Worm (Caenorhabditis elegans) whole organism, young adult: Measurements from ENCODE around the gene Y65A5A.2.
A peak's percentile ranks its signal among the peaks of the same experiment; 100 is the strongest.

Experiments
- B0261.1 ChIP-seq: sonication (generic microtip); optimal IDR thresholded peaks from 2 replicates; lab custom pipeline; 2016; ENCODE audit warnings: mild to moderate bottlenecking, missing genetic modification characterization, moderate library complexity, missing compliant biosample characterization
- D2030.7 ChIP-seq: fragments of 200-800 bp; sonication (Bioruptor generic); IDR thresholded peaks from 2 replicates; pipeline ENCODE4 v1.3.6; 2022; ENCODE audit warnings: missing genetic modification reagents, missing genetic modification characterization, missing compliant biosample characterization
- F10E7.11 ChIP-seq: sonication (generic microtip); optimal IDR thresholded peaks from 2 replicates; lab custom pipeline; 2017; ENCODE audit warnings: mild to moderate bottlenecking, missing genetic modification characterization, moderate library complexity, missing compliant biosample characterization
- F33H1.4 ChIP-seq: fragments of 200-800 bp; sonication (Bioruptor generic); IDR thresholded peaks from 2 replicates; pipeline ENCODE4 v1.3.6; 2022; ENCODE audit warnings: missing genetic modification reagents, missing genetic modification characterization, missing compliant biosample characterization
- F52B5.7 ChIP-seq: sonication (generic microtip); optimal IDR thresholded peaks from 2 replicates; lab custom pipeline; 2016; ENCODE audit warnings: mild to moderate bottlenecking, missing genetic modification characterization, missing compliant biosample characterization
- F55B11.4 ChIP-seq: sonication (generic microtip); optimal IDR thresholded peaks from 2 replicates; lab custom pipeline; 2016; ENCODE audit warnings: missing compliant biosample characterization, missing genetic modification characterization, borderline replicate concordance; ENCODE audit not compliant: insufficient read depth
- K12H6.12 ChIP-seq: fragments of 200-800 bp; sonication (Bioruptor generic); optimal IDR thresholded peaks from 2 replicates; lab custom pipeline; 2018; ENCODE audit warnings: mild to moderate bottlenecking, missing genetic modification characterization, missing compliant biosample characterization
- Y53F4B.3 ChIP-seq: fragments of 200-800 bp; sonication (Bioruptor generic); IDR thresholded peaks from 2 replicates; pipeline ENCODE4 v1.3.6; 2022; ENCODE audit warnings: missing genetic modification reagents, missing genetic modification characterization, missing compliant biosample characterization
- Y67H2A.10 ChIP-seq: fragments of 200-800 bp; sonication (Bioruptor generic); conservative IDR thresholded peaks from 2 replicates; pipeline ENCODE4 v1.3.6; 2022; ENCODE audit warnings: missing genetic modification reagents, missing genetic modification characterization, missing compliant biosample characterization
- ama-1 ChIP-seq, 3 experiments: fragments of 150-350 bp in 1 of 3; sonication (generic microtip) in 2 of 3; optimal IDR thresholded peaks; 2 replicates each; lab custom pipeline; 2014 to 2018; ENCODE audit warnings: missing biosample characterization in 2 of 3, missing genetic modification characterization in 2 of 3, missing genetic modification reagents in 2 of 3
- aptf-3 ChIP-seq: fragments of 200-800 bp; sonication (Bioruptor generic); IDR thresholded peaks from 2 replicates; pipeline ENCODE4 v1.3.6; 2022; ENCODE audit warnings: missing genetic modification characterization, missing compliant biosample characterization
- bed-2 ChIP-seq: fragments of 200-800 bp; sonication (Bioruptor generic); IDR thresholded peaks from 2 replicates; pipeline ENCODE4 v1.3.6; 2022; ENCODE audit warnings: missing genetic modification reagents, missing genetic modification characterization, missing compliant biosample characterization
- ccch-3 ChIP-seq: fragments of 200-800 bp; sonication (Bioruptor generic); optimal IDR thresholded peaks from 2 replicates; lab custom pipeline; 2018; ENCODE audit warnings: mild to moderate bottlenecking, missing genetic modification characterization, missing compliant biosample characterization
- cebp-1 ChIP-seq, 2 experiments: fragments of 200-800 bp in 1 of 2; sonication (Bioruptor generic) in 1 of 2; sonication (generic microtip) in 1 of 2; IDR thresholded peaks in 1 of 2; optimal IDR thresholded peaks in 1 of 2; 2 replicates each; pipeline versions ENCODE4 v1.3.6 to Lab custom; 2017 to 2022; ENCODE audit warnings: missing compliant biosample characterization in 2 of 2, missing genetic modification characterization in 2 of 2, mild to moderate bottlenecking in 1 of 2, missing genetic modification reagents in 1 of 2, moderate library complexity in 1 of 2
- cebp-2 ChIP-seq: fragments of 200-800 bp; sonication (Bioruptor generic); IDR thresholded peaks from 2 replicates; pipeline ENCODE4 v1.3.6; 2022; ENCODE audit warnings: missing genetic modification characterization, missing compliant biosample characterization
- ceh-100 ChIP-seq: fragments of 200-800 bp; sonication (Bioruptor generic); IDR thresholded peaks from 2 replicates; pipeline ENCODE4 v1.3.6; 2022; ENCODE audit warnings: missing genetic modification reagents, missing genetic modification characterization, missing compliant biosample characterization
- ceh-27 ChIP-seq: fragments of 200-800 bp; sonication (Bioruptor generic); optimal IDR thresholded peaks from 2 replicates; lab custom pipeline; 2018; ENCODE audit warnings: mild to moderate bottlenecking, missing genetic modification characterization, moderate library complexity, missing compliant biosample characterization
- ceh-40 ChIP-seq: fragments of 200-800 bp; sonication (Bioruptor generic); IDR thresholded peaks from 2 replicates; pipeline ENCODE4 v1.3.6; 2022; ENCODE audit warnings: missing genetic modification characterization, missing compliant biosample characterization
- ceh-58 ChIP-seq: fragments of 200-800 bp; sonication (Bioruptor generic); IDR thresholded peaks from 2 replicates; pipeline ENCODE4 v1.3.6; 2022; ENCODE audit warnings: missing genetic modification characterization, missing compliant biosample characterization
- ceh-79 ChIP-seq: sonication (generic microtip); optimal IDR thresholded peaks from 2 replicates; lab custom pipeline; 2017; ENCODE audit warnings: mild to moderate bottlenecking, missing genetic modification characterization, missing compliant biosample characterization
- die-1 ChIP-seq: sonication (generic microtip); optimal IDR thresholded peaks from 2 replicates; lab custom pipeline; 2016; ENCODE audit warnings: missing genotype, mild to moderate bottlenecking, missing genetic modification characterization, missing compliant biosample characterization
- egrh-3 ChIP-seq: fragments of 200-800 bp; sonication (Bioruptor generic); IDR thresholded peaks from 2 replicates; pipeline ENCODE4 v1.3.6; 2022; ENCODE audit warnings: missing genetic modification reagents, missing genetic modification characterization, missing compliant biosample characterization
- hlh-26 ChIP-seq: fragments of 200-800 bp; sonication (Bioruptor generic); conservative IDR thresholded peaks from 2 replicates; pipeline ENCODE4 v1.3.6; 2022; ENCODE audit warnings: missing genetic modification reagents, missing genetic modification characterization, missing compliant biosample characterization
- hmg-1.2 ChIP-seq: fragments of 200-800 bp; sonication (Bioruptor generic); IDR thresholded peaks from 2 replicates; pipeline ENCODE4 v1.3.6; 2022; ENCODE audit warnings: missing genetic modification reagents, missing genetic modification characterization, missing compliant biosample characterization
- hmg-20 ChIP-seq: fragments of 200-800 bp; sonication (Bioruptor generic); IDR thresholded peaks from 2 replicates; pipeline ENCODE4 v1.3.6; 2022; ENCODE audit warnings: missing genetic modification reagents, missing genetic modification characterization, missing compliant biosample characterization
- hrde-1 ChIP-seq: sonication (generic microtip); optimal IDR thresholded peaks from 2 replicates; lab custom pipeline; 2016; ENCODE audit warnings: missing genetic modification characterization, mild to moderate bottlenecking, missing compliant biosample characterization, moderate library complexity, missing genotype, missing genetic modification reagents, borderline replicate concordance
- lag-1 ChIP-seq: fragments of 200-800 bp; sonication (Bioruptor generic); IDR thresholded peaks from 2 replicates; pipeline ENCODE4 v1.3.6; 2022; ENCODE audit warnings: missing genetic modification reagents, missing genetic modification characterization, missing compliant biosample characterization
- let-526 ChIP-seq: fragments of 200-800 bp; sonication (Bioruptor generic); IDR thresholded peaks from 2 replicates; pipeline ENCODE4 v1.3.6; 2022; ENCODE audit warnings: missing genetic modification reagents, missing genetic modification characterization, missing compliant biosample characterization
- let-607 ChIP-seq, 2 experiments: fragments of 200-800 bp in 1 of 2; sonication (Bioruptor generic) in 1 of 2; sonication (generic microtip) in 1 of 2; optimal IDR thresholded peaks; 2 replicates each; lab custom pipeline; 2016 to 2018; ENCODE audit warnings: mild to moderate bottlenecking in 2 of 2, missing compliant biosample characterization in 2 of 2, missing genetic modification characterization in 2 of 2, moderate library complexity in 2 of 2, missing genotype in 1 of 2
- lin-26 ChIP-seq: fragments of 200-800 bp; sonication (Bioruptor generic); IDR thresholded peaks from 2 replicates; pipeline ENCODE4 v1.3.6; 2022; ENCODE audit warnings: missing genetic modification reagents, missing genetic modification characterization, missing compliant biosample characterization
- lin-40 ChIP-seq: sonication (generic microtip); optimal IDR thresholded peaks from 2 replicates; lab custom pipeline; 2016; ENCODE audit warnings: missing genetic modification characterization, mild to moderate bottlenecking, missing compliant biosample characterization, missing genotype, missing genetic modification reagents
- lin-54 ChIP-seq: fragments of 200-800 bp; sonication (Bioruptor generic); optimal IDR thresholded peaks from 2 replicates; lab custom pipeline; 2018; ENCODE audit warnings: mild to moderate bottlenecking, missing genetic modification characterization, missing compliant biosample characterization
- lir-1 ChIP-seq: fragments of 200-800 bp; sonication (Bioruptor generic); conservative IDR thresholded peaks from 2 replicates; pipeline ENCODE4 v1.3.6; 2022; ENCODE audit warnings: missing genetic modification reagents, missing genetic modification characterization, missing compliant biosample characterization
- lsy-27 ChIP-seq: sonication (generic microtip); optimal IDR thresholded peaks from 2 replicates; lab custom pipeline; 2017; ENCODE audit warnings: missing genetic modification characterization, mild to moderate bottlenecking, missing compliant biosample characterization, antibody characterized with exemption, missing genotype, borderline replicate concordance; ENCODE audit not compliant: insufficient read depth
- madf-6 ChIP-seq: fragments of 200-800 bp; sonication (Bioruptor generic); IDR thresholded peaks from 2 replicates; pipeline ENCODE4 v1.3.6; 2022; ENCODE audit warnings: missing genetic modification reagents, missing genetic modification characterization, missing compliant biosample characterization
- mes-4 ChIP-seq: sonication (generic microtip); optimal IDR thresholded peaks from 2 replicates; lab custom pipeline; 2016; ENCODE audit warnings: missing genotype, missing genetic modification characterization, missing compliant biosample characterization
- nfyb-1 ChIP-seq: fragments of 200-800 bp; sonication (Bioruptor generic); IDR thresholded peaks from 2 replicates; pipeline ENCODE4 v1.3.6; 2022; ENCODE audit warnings: missing genetic modification reagents, missing genetic modification characterization, missing compliant biosample characterization
- nhr-80 ChIP-seq: sonication (generic microtip); optimal IDR thresholded peaks from 2 replicates; lab custom pipeline; 2016; ENCODE audit warnings: missing genetic modification characterization, missing compliant biosample characterization
- rcor-1 ChIP-seq: fragments of 200-800 bp; sonication (Bioruptor generic); IDR thresholded peaks from 2 replicates; pipeline ENCODE4 v1.3.6; 2022; ENCODE audit warnings: missing genetic modification reagents, missing genetic modification characterization, missing compliant biosample characterization
- rec-8 ChIP-seq, 2 experiments: sonication (generic microtip); optimal IDR thresholded peaks; 2 replicates each; lab custom pipeline; 2016; ENCODE audit warnings: mild to moderate bottlenecking in 2 of 2, missing genetic modification characterization in 2 of 2, missing genetic modification reagents in 2 of 2, missing genotype in 2 of 2, missing biosample characterization in 1 of 2, missing compliant biosample characterization in 1 of 2, moderate library complexity in 1 of 2
- repo-1 ChIP-seq: sonication (generic microtip); optimal IDR thresholded peaks from 2 replicates; lab custom pipeline; 2017; ENCODE audit warnings: mild to moderate bottlenecking, missing genetic modification characterization, missing compliant biosample characterization
- sdz-38 ChIP-seq: sonication (generic microtip); optimal IDR thresholded peaks from 2 replicates; lab custom pipeline; 2016; ENCODE audit warnings: missing genotype, missing genetic modification characterization, missing compliant biosample characterization
- unc-62 ChIP-seq: fragments of 150-350 bp; optimal IDR thresholded peaks from 2 replicates; lab custom pipeline; 2014; ENCODE audit warnings: missing biosample characterization, missing genetic modification reagents, missing genetic modification characterization
- zim-3 ChIP-seq: sonication (generic microtip); optimal IDR thresholded peaks from 2 replicates; lab custom pipeline; 2017; ENCODE audit warnings: mild to moderate bottlenecking, missing genetic modification characterization, moderate library complexity, missing compliant biosample characterization

The Y65A5A.2 gene

DNA sequence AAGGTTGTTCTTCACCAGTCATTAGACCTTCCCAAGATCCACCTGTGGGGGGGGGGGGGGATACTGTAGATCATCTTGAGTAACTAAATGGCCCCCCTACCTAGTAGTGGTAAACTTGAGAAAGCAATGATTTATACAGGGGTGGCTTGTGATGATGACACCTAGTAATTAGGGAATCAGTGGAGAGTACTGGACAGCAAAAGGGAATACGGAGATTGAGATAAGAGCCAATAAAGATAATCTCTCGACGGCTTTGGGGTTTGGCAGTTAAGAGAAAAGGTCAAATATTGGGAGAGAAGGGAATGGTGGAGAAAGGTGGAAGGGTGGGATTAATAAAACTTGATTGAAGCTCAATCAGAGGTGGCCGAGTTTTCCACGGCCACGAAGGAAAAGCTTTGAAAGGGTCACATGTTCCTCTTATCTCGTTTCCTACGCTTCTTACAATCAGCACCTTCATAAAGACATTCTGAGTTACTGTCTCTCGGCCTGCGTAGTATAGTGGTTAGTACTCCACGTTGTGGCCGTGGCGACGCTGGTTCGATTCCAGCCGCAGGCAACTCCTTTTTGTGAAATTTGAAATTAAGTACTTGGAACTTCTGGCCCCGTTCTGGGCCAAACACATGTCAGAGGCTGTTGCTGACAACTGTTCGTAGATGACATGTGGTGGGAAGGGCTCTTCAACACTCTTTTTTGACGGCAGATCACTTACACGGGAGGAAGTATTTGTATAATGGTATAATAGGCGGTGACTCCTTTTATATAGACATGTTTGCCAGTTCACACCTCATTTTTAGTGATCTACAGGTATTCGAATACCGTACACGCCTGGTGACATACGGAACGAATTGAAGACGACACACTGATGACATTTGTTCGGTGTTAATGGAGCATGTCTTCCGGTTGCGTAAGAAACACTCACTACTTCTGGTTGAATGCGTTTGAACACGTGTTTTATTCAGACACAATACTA, 11.1 kb upstream of the Y65A5A.2 start (continued):
- peak; percentile 48 for TF ChIP-seq F52B5.7 (tag; lab: Kevin White, UChicago)
- no peak for TF ChIP-seq ceh-100 (GFP tag; lab: Robert Waterston, UW)
- TF ChIP-seq hmg-1.2 (GFP tag; lab: Robert Waterston, UW) = peak; percentile 75
- TF ChIP-seq B0261.1 (tag; lab: Kevin White, UChicago) = peak; percentile 94
- no peak for TF ChIP-seq ama-1 (optimal IDR thresholded peaks at IDR 0.05; lab: Kevin White, UChicago)
- peak; percentile 72 to 83 for TF ChIP-seq ama-1 (GFP tag; optimal IDR thresholded peaks at IDR 0.05; lab: Kevin White, UChicago)
- TF ChIP-seq ccch-3 = no peak
- TF ChIP-seq K12H6.12 (tag; lab: Kevin White, UChicago) = no peak
- no peak for TF ChIP-seq lsy-27 (tag; lab: Kevin White, UChicago)
- no peak for TF ChIP-seq lir-1 (GFP tag; lab: Robert Waterston, UW)
- 0 out of 2 replicates have a peak, but pooled peaks have one; percentile 54 for TF ChIP-seq Y53F4B.3
- TF ChIP-seq F10E7.11 (tag; lab: Kevin White, UChicago) = no peak
- no peak for TF ChIP-seq unc-62 (GFP tag; lab: Kevin White, UChicago)
- 0 out of 2 replicates have a peak, but pooled peaks have one; percentile 40 for TF ChIP-seq let-526 (GFP tag; lab: Robert Waterston, UW)
- TF ChIP-seq aptf-3 (GFP tag; lab: Robert Waterston, UW) = 0 out of 2 replicates have a peak, but pooled peaks have one; percentile 54
- TF ChIP-seq nhr-80 = peak; percentile 15
- TF ChIP-seq lin-40 (tag; lab: Kevin White, UChicago) = no peak
- TF ChIP-seq ceh-27 (GFP tag; lab: Kevin White, UChicago) = peak; percentile 28
- TF ChIP-seq bed-2 (GFP tag; lab: Robert Waterston, UW) = no peak
- TF ChIP-seq rcor-1 (GFP tag; lab: Robert Waterston, UW) = peak; percentile 50
- no peak for TF ChIP-seq repo-1
- TF ChIP-seq sdz-38 (tag; lab: Kevin White, UChicago) = no peak
- TF ChIP-seq rec-8 (tag; optimal IDR thresholded peaks at IDR 0.05; lab: Kevin White, UChicago) = peak; percentile 75 to 84
- TF ChIP-seq cebp-2 (GFP tag; lab: Robert Waterston, UW) = no peak
- TF ChIP-seq let-607 (tag; optimal IDR thresholded peaks at IDR 0.05; lab: Kevin White, UChicago) = no peak
- TF ChIP-seq ceh-79 (tag; lab: Kevin White, UChicago) = peak; percentile 43
- TF ChIP-seq mes-4 (tag; lab: Kevin White, UChicago) = peak; percentile 46
- TF ChIP-seq zim-3 (tag; lab: Kevin White, UChicago) = peak; percentile 67
- no peak for TF ChIP-seq cebp-1 (GFP tag; IDR thresholded peaks at IDR 0.05; lab: Robert Waterston, UW)
- peak; percentile 47 for TF ChIP-seq cebp-1 (tag; optimal IDR thresholded peaks at IDR 0.05; lab: Kevin White, UChicago)
- no peak for TF ChIP-seq hmg-20 (GFP tag; lab: Robert Waterston, UW)
- TF ChIP-seq madf-6 (GFP tag; lab: Robert Waterston, UW) = peak; percentile 48; the same call in 1 of the 2 replicates
- peak; percentile 72 for TF ChIP-seq lin-54
- TF ChIP-seq lag-1 (GFP tag; lab: Robert Waterston, UW) = no peak
- peak; percentile 39; the same call in 1 of the 2 replicates for TF ChIP-seq egrh-3 (GFP tag; lab: Robert Waterston, UW)
- TF ChIP-seq die-1 (tag; lab: Kevin White, UChicago) = peak; percentile 92
- TF ChIP-seq hrde-1 = peak; percentile 39
- peak; percentile 95 for TF ChIP-seq lin-26 (GFP tag; lab: Robert Waterston, UW)
- peak; percentile 86 for TF ChIP-seq D2030.7 (GFP tag; lab: Robert Waterston, UW)
- no peak for TF ChIP-seq F55B11.4
- TF ChIP-seq F33H1.4 (GFP tag; lab: Robert Waterston, UW) = 0 out of 2 replicates have a peak, but pooled peaks have one; percentile 9
- no peak for TF ChIP-seq Y67H2A.10 (GFP tag; lab: Robert Waterston, UW)
- TF ChIP-seq ceh-40 (GFP tag; lab: Robert Waterston, UW) = peak; percentile 73; the same call in 1 of the 2 replicates
- TF ChIP-seq hlh-26 (GFP tag; lab: Robert Waterston, UW) = no peak
- TF ChIP-seq ceh-58 (GFP tag; lab: Robert Waterston, UW) = no peak
- peak; percentile 65; the same call in 1 of the 2 replicates for TF ChIP-seq nfyb-1 (GFP tag; lab: Robert Waterston, UW)
